Worm (Caenorhabditis elegans): Measurements from ENCODE around the gene C15H7.4.
A peak's percentile ranks its signal among the peaks of the same experiment; 100 is the strongest.

C15H7.4 gene

ce11 chrIII:9665490-9666179, 9.9 kb upstream of the C15H7.4 start (continued):
- TF ChIP-seq hpl-2 (GFP tag; optimal IDR thresholded peaks at IDR 0.05) = no peak
- no peak for TF ChIP-seq C04F5.9 (tag; optimal IDR thresholded peaks at IDR 0.05)
- no peak for TF ChIP-seq nhr-28 (tag; optimal IDR thresholded peaks at IDR 0.05)
- TF ChIP-seq unc-62 (GFP tag; optimal IDR thresholded peaks at IDR 0.05) = no peak
- peak; percentile 91 for TF ChIP-seq lin-14 (GFP tag; optimal IDR thresholded peaks at IDR 0.05)
- TF ChIP-seq nhr-12 (tag; optimal IDR thresholded peaks at IDR 0.05) = no peak
- peak; percentile 1 to 18 (median 7) for TF ChIP-seq dpl-1 (GFP tag; optimal IDR thresholded peaks at IDR 0.05)
- no peak for TF ChIP-seq grh-1 (GFP tag; IDR thresholded peaks at IDR 0.05)
- no peak for TF ChIP-seq Y116A8C.19 (tag; optimal IDR thresholded peaks at IDR 0.05; ENCODE audit: borderline replicate concordance)
- TF ChIP-seq lin-15B (tag; optimal IDR thresholded peaks at IDR 0.05) = no peak
- no peak for TF ChIP-seq hlh-4 (tag; optimal IDR thresholded peaks at IDR 0.05)
- TF ChIP-seq unc-86 (tag; optimal IDR thresholded peaks at IDR 0.05) = peak; percentile 37
- no peak for TF ChIP-seq pqm-1 (tag; optimal IDR thresholded peaks at IDR 0.05)
- TF ChIP-seq ets-5 (GFP tag; IDR thresholded peaks at IDR 0.05) = no peak
- TF ChIP-seq lin-39 (tag; optimal IDR thresholded peaks at IDR 0.05) = no peak
- TF ChIP-seq nhr-47 (tag; optimal IDR thresholded peaks at IDR 0.05) = peak; percentile 20
- TF ChIP-seq elt-3 (tag; optimal IDR thresholded peaks at IDR 0.05) = peak in 3 of 6 experiments; percentile 0 to 19 (median 15)
- TF ChIP-seq mep-1 (tag; optimal IDR thresholded peaks at IDR 0.05) = peak; percentile 57
- no peak for TF ChIP-seq nhr-76 (tag; optimal IDR thresholded peaks at IDR 0.05)
- TF ChIP-seq egl-27 (tag; optimal IDR thresholded peaks at IDR 0.05) = no peak
- no peak for TF ChIP-seq F16B12.6 (tag; optimal IDR thresholded peaks at IDR 0.05)
- no peak for TF ChIP-seq mdl-1 (tag; optimal IDR thresholded peaks at IDR 0.05)
- TF ChIP-seq hlh-17 (GFP tag; optimal IDR thresholded peaks at IDR 0.05; ENCODE audit: borderline replicate concordance) = no peak
- peak; percentile 69 for TF ChIP-seq nhr-71 (tag; optimal IDR thresholded peaks at IDR 0.05)
- no peak for TF ChIP-seq ceh-63 (GFP tag; optimal IDR thresholded peaks at IDR 0.05)
- TF ChIP-seq fos-1 (tag; optimal IDR thresholded peaks at IDR 0.05) = peak; percentile 42
- no peak for TF ChIP-seq xbp-1 (tag; optimal IDR thresholded peaks at IDR 0.05)
- TF ChIP-seq nhr-237 (tag; optimal IDR thresholded peaks at IDR 0.05) = no peak
- TF ChIP-seq blmp-1 (tag; optimal IDR thresholded peaks at IDR 0.05) = peak; percentile 75
- no peak for TF ChIP-seq ztf-4 (tag; optimal IDR thresholded peaks at IDR 0.05)
- no peak for TF ChIP-seq zag-1 (tag; optimal IDR thresholded peaks at IDR 0.05)
- peak; percentile 30 for TF ChIP-seq fkh-8 (tag; optimal IDR thresholded peaks at IDR 0.05)
- TF ChIP-seq egl-13 (tag; optimal IDR thresholded peaks at IDR 0.05) = no peak
- TF ChIP-seq ceh-82 (tag; optimal IDR thresholded peaks at IDR 0.05) = peak in 2 of 3 experiments; percentile 34
- peak; percentile 27 to 39 for TF ChIP-seq efl-1 (optimal IDR thresholded peaks at IDR 0.05)
- peak in 1 of 2 experiments; percentile 92 for TF ChIP-seq efl-1 (GFP tag; optimal IDR thresholded peaks at IDR 0.05 in 1 of 2)
- no peak for TF ChIP-seq irx-1 (tag; optimal IDR thresholded peaks at IDR 0.05)
- no peak for TF ChIP-seq efl-3 (GFP tag; optimal IDR thresholded peaks at IDR 0.05)
- TF ChIP-seq unc-30 (tag; optimal IDR thresholded peaks at IDR 0.05) = no peak
- TF ChIP-seq mef-2 (tag; optimal IDR thresholded peaks at IDR 0.05) = no peak
- no peak for TF ChIP-seq isw-1 (GFP tag; IDR thresholded peaks at IDR 0.05)
- no peak for TF ChIP-seq ama-1 (optimal IDR thresholded peaks at IDR 0.05)
- TF ChIP-seq nhr-77 (tag; optimal IDR thresholded peaks at IDR 0.05) = peak; percentile 40
- TF ChIP-seq zip-4 (GFP tag; optimal IDR thresholded peaks at IDR 0.05) = no peak
- no peak for TF ChIP-seq unc-130 (tag; optimal IDR thresholded peaks at IDR 0.05)
- no peak for TF ChIP-seq sptf-1 (tag; optimal IDR thresholded peaks at IDR 0.05)
- peak; percentile 11 to 76 for TF ChIP-seq lsy-2 (tag; optimal IDR thresholded peaks at IDR 0.05)
- TF ChIP-seq ceh-8 (GFP tag; optimal IDR thresholded peaks at IDR 0.05) = no peak
- peak; percentile 20 for TF ChIP-seq rnt-1 (tag; optimal IDR thresholded peaks at IDR 0.05)
- peak; percentile 38 for TF ChIP-seq nhr-11 (tag; optimal IDR thresholded peaks at IDR 0.05)
- TF ChIP-seq lin-35 (GFP tag; optimal IDR thresholded peaks at IDR 0.05) = peak; percentile 18 to 56
- peak; percentile 28 for TF ChIP-seq fkh-10 (GFP tag; optimal IDR thresholded peaks at IDR 0.05)
- no peak for TF ChIP-seq pax-3 (tag; optimal IDR thresholded peaks at IDR 0.05)
